Worm (Caenorhabditis elegans) whole organism, young adult: ENCODE measurements around the gene R08C7.4.

ENCODE experiments used
- B0261.1 ChIP-seq: sonication (generic microtip); optimal IDR thresholded peaks from 2 replicates; lab custom pipeline; 2016; ENCODE audit warnings: mild to moderate bottlenecking, missing genetic modification characterization, moderate library complexity, missing compliant biosample characterization
- C06A6.2 ChIP-seq: fragments of 200-800 bp; sonication (Bioruptor generic); conservative IDR thresholded peaks from 2 replicates; pipeline ENCODE4 v1.3.6; 2022; ENCODE audit warnings: missing genetic modification characterization, missing compliant biosample characterization
- F33H1.4 ChIP-seq: fragments of 200-800 bp; sonication (Bioruptor generic); IDR thresholded peaks from 2 replicates; pipeline ENCODE4 v1.3.6; 2022; ENCODE audit warnings: missing genetic modification reagents, missing genetic modification characterization, missing compliant biosample characterization
- F37B4.10 ChIP-seq: fragments of 200-800 bp; sonication (Bioruptor generic); IDR thresholded peaks from 2 replicates; pipeline ENCODE4 v1.3.6; 2022; ENCODE audit warnings: missing genetic modification characterization, missing compliant biosample characterization
- F57A8.1 ChIP-seq: fragments of 200-800 bp; sonication (Bioruptor generic); optimal IDR thresholded peaks from 2 replicates; lab custom pipeline; 2018; ENCODE audit warnings: mild to moderate bottlenecking, missing genetic modification characterization, moderate library complexity, missing compliant biosample characterization
- K12H6.12 ChIP-seq: fragments of 200-800 bp; sonication (Bioruptor generic); optimal IDR thresholded peaks from 2 replicates; lab custom pipeline; 2018; ENCODE audit warnings: mild to moderate bottlenecking, missing genetic modification characterization, missing compliant biosample characterization
- T07F8.4 ChIP-seq: sonication (generic microtip); optimal IDR thresholded peaks from 2 replicates; lab custom pipeline; 2016; ENCODE audit warnings: mild to moderate bottlenecking, missing genetic modification characterization, moderate library complexity, missing compliant biosample characterization
- Y56A3A.18 ChIP-seq: fragments of 200-800 bp; sonication (Bioruptor generic); IDR thresholded peaks from 2 replicates; pipeline ENCODE4 v1.3.6; 2022; ENCODE audit warnings: missing genetic modification reagents, missing genetic modification characterization, missing compliant biosample characterization
- Y95B8A.8 ChIP-seq: fragments of 200-800 bp; sonication (Bioruptor generic); IDR thresholded peaks from 2 replicates; pipeline ENCODE4 v1.3.6; 2022; ENCODE audit warnings: missing genetic modification reagents, missing genetic modification characterization, missing compliant biosample characterization
- aptf-3 ChIP-seq: fragments of 200-800 bp; sonication (Bioruptor generic); IDR thresholded peaks from 2 replicates; pipeline ENCODE4 v1.3.6; 2022; ENCODE audit warnings: missing genetic modification characterization, missing compliant biosample characterization
- athp-1 ChIP-seq: sonication (generic microtip); optimal IDR thresholded peaks from 2 replicates; lab custom pipeline; 2017; ENCODE audit warnings: mild to moderate bottlenecking, missing genetic modification characterization, missing compliant biosample characterization
- attf-3 ChIP-seq: fragments of 200-800 bp; sonication (Bioruptor generic); conservative IDR thresholded peaks from 2 replicates; pipeline ENCODE4 v1.3.6; 2022; ENCODE audit warnings: missing genetic modification reagents, missing genetic modification characterization, missing compliant biosample characterization
- ccch-3 ChIP-seq: fragments of 200-800 bp; sonication (Bioruptor generic); optimal IDR thresholded peaks from 2 replicates; lab custom pipeline; 2018; ENCODE audit warnings: mild to moderate bottlenecking, missing genetic modification characterization, missing compliant biosample characterization
- ceh-40 ChIP-seq: fragments of 200-800 bp; sonication (Bioruptor generic); IDR thresholded peaks from 2 replicates; pipeline ENCODE4 v1.3.6; 2022; ENCODE audit warnings: missing genetic modification characterization, missing compliant biosample characterization
- ceh-91 ChIP-seq: fragments of 200-800 bp; sonication (Bioruptor generic); IDR thresholded peaks from 2 replicates; pipeline ENCODE4 v1.3.6; 2022; ENCODE audit warnings: missing genetic modification reagents, missing genetic modification characterization, missing compliant biosample characterization
- chd-7 ChIP-seq: sonication (generic microtip); optimal IDR thresholded peaks from 2 replicates; lab custom pipeline; 2016; ENCODE audit warnings: mild to moderate bottlenecking, missing genetic modification characterization, moderate library complexity, missing compliant biosample characterization
- die-1 ChIP-seq: sonication (generic microtip); optimal IDR thresholded peaks from 2 replicates; lab custom pipeline; 2016; ENCODE audit warnings: missing genotype, mild to moderate bottlenecking, missing genetic modification characterization, missing compliant biosample characterization
- ets-4 ChIP-seq: fragments of 200-800 bp; sonication (Bioruptor generic); optimal IDR thresholded peaks from 2 replicates; lab custom pipeline; 2018; ENCODE audit warnings: mild to moderate bottlenecking, missing genetic modification characterization, missing compliant biosample characterization
- him-1 ChIP-seq: sonication (generic microtip); optimal IDR thresholded peaks from 2 replicates; lab custom pipeline; 2016; ENCODE audit warnings: missing genotype, missing genetic modification reagents, missing genetic modification characterization, missing compliant biosample characterization
- hlh-26 ChIP-seq: fragments of 200-800 bp; sonication (Bioruptor generic); conservative IDR thresholded peaks from 2 replicates; pipeline ENCODE4 v1.3.6; 2022; ENCODE audit warnings: missing genetic modification reagents, missing genetic modification characterization, missing compliant biosample characterization
- lag-1 ChIP-seq: fragments of 200-800 bp; sonication (Bioruptor generic); IDR thresholded peaks from 2 replicates; pipeline ENCODE4 v1.3.6; 2022; ENCODE audit warnings: missing genetic modification reagents, missing genetic modification characterization, missing compliant biosample characterization
- lsy-27 ChIP-seq: sonication (generic microtip); optimal IDR thresholded peaks from 2 replicates; lab custom pipeline; 2017; ENCODE audit warnings: missing genetic modification characterization, mild to moderate bottlenecking, missing compliant biosample characterization, antibody characterized with exemption, missing genotype, borderline replicate concordance; ENCODE audit not compliant: insufficient read depth
- madf-6 ChIP-seq: fragments of 200-800 bp; sonication (Bioruptor generic); IDR thresholded peaks from 2 replicates; pipeline ENCODE4 v1.3.6; 2022; ENCODE audit warnings: missing genetic modification reagents, missing genetic modification characterization, missing compliant biosample characterization
- madf-8 ChIP-seq: fragments of 200-800 bp; sonication (Bioruptor generic); conservative IDR thresholded peaks from 2 replicates; pipeline ENCODE4 v1.3.6; 2022; ENCODE audit warnings: missing genetic modification reagents, missing genetic modification characterization, missing compliant biosample characterization
- mxl-1 ChIP-seq: sonication (generic microtip); optimal IDR thresholded peaks from 2 replicates; lab custom pipeline; 2016; ENCODE audit warnings: missing genetic modification characterization, missing compliant biosample characterization
- nhr-179 ChIP-seq: sonication (generic microtip); optimal IDR thresholded peaks from 2 replicates; lab custom pipeline; 2016; ENCODE audit warnings: mild to moderate bottlenecking, missing genetic modification characterization, missing compliant biosample characterization
- nhr-27 ChIP-seq: fragments of 200-800 bp; sonication (Bioruptor generic); optimal IDR thresholded peaks from 2 replicates; lab custom pipeline; 2018; ENCODE audit warnings: mild to moderate bottlenecking, missing genetic modification characterization, moderate library complexity, missing compliant biosample characterization
- rcor-1 ChIP-seq: fragments of 200-800 bp; sonication (Bioruptor generic); IDR thresholded peaks from 2 replicates; pipeline ENCODE4 v1.3.6; 2022; ENCODE audit warnings: missing genetic modification reagents, missing genetic modification characterization, missing compliant biosample characterization
- repo-1 ChIP-seq: sonication (generic microtip); optimal IDR thresholded peaks from 2 replicates; lab custom pipeline; 2017; ENCODE audit warnings: mild to moderate bottlenecking, missing genetic modification characterization, missing compliant biosample characterization
- rpc-1 ChIP-seq, 2 experiments: fragments of 150-350 bp in 1 of 2; sonication (generic microtip) in 1 of 2; optimal IDR thresholded peaks; 2 replicates each; lab custom pipeline; 2014 to 2018; ENCODE audit warnings: missing biosample characterization in 1 of 2, missing genetic modification characterization in 1 of 2, missing genetic modification reagents in 1 of 2, missing genotype in 1 of 2
- sdz-38 ChIP-seq: sonication (generic microtip); optimal IDR thresholded peaks from 2 replicates; lab custom pipeline; 2016; ENCODE audit warnings: missing genotype, missing genetic modification characterization, missing compliant biosample characterization
- sea-2 ChIP-seq: fragments of 200-800 bp; sonication (Bioruptor generic); IDR thresholded peaks from 2 replicates; pipeline ENCODE4 v1.3.6; 2022; ENCODE audit warnings: missing genetic modification characterization, missing compliant biosample characterization
- snpc-1.3 ChIP-seq: sonication (generic microtip); optimal IDR thresholded peaks from 2 replicates; lab custom pipeline; 2017; ENCODE audit warnings: missing genetic modification characterization, mild to moderate bottlenecking, missing compliant biosample characterization, antibody characterized with exemption, moderate library complexity, missing genotype, missing genetic modification reagents; ENCODE audit not compliant: insufficient read depth
- snpc-3.4 ChIP-seq: sonication (generic microtip); optimal IDR thresholded peaks from 2 replicates; lab custom pipeline; 2017; ENCODE audit warnings: missing genetic modification characterization, mild to moderate bottlenecking, missing compliant biosample characterization, antibody characterized with exemption, moderate library complexity, missing genotype, missing genetic modification reagents
- snpc-4 ChIP-seq, 5 experiments: fragments of 150-350 bp in 1 of 5; sonication (generic microtip) in 4 of 5; optimal IDR thresholded peaks; 2 replicates each; lab custom pipeline; 2014 to 2018; ENCODE audit warnings: missing genetic modification characterization in 5 of 5, missing biosample characterization in 3 of 5, antibody characterized with exemption in 2 of 5, mild to moderate bottlenecking in 2 of 5, missing compliant biosample characterization in 2 of 5, missing genotype in 2 of 5, moderate library complexity in 2 of 5, missing genetic modification reagents in 1 of 5
- somi-1 ChIP-seq: fragments of 200-800 bp; sonication (Bioruptor generic); optimal IDR thresholded peaks from 2 replicates; lab custom pipeline; 2018; ENCODE audit warnings: mild to moderate bottlenecking, missing genetic modification characterization, missing compliant biosample characterization
- unc-130 ChIP-seq: sonication (generic microtip); optimal IDR thresholded peaks from 2 replicates; lab custom pipeline; 2016; ENCODE audit warnings: missing genetic modification reagents, missing genetic modification characterization, missing compliant biosample characterization
- xnd-1 ChIP-seq: sonication (generic microtip); optimal IDR thresholded peaks from 2 replicates; lab custom pipeline; 2016; ENCODE audit warnings: missing genotype, missing genetic modification reagents, missing genetic modification characterization, missing compliant biosample characterization
- zim-3 ChIP-seq: sonication (generic microtip); optimal IDR thresholded peaks from 2 replicates; lab custom pipeline; 2017; ENCODE audit warnings: mild to moderate bottlenecking, missing genetic modification characterization, moderate library complexity, missing compliant biosample characterization
- ztf-28 ChIP-seq: fragments of 200-800 bp; sonication (Bioruptor generic); IDR thresholded peaks from 2 replicates; pipeline ENCODE4 v1.3.6; 2022; ENCODE audit warnings: missing genetic modification reagents, missing genetic modification characterization, missing compliant biosample characterization
- ztf-3 ChIP-seq: fragments of 200-800 bp; sonication (Bioruptor generic); optimal IDR thresholded peaks from 2 replicates; lab custom pipeline; 2018; ENCODE audit warnings: mild to moderate bottlenecking, missing genetic modification characterization, missing compliant biosample characterization
- ztf-6 ChIP-seq: fragments of 200-800 bp; sonication (Bioruptor generic); IDR thresholded peaks from 2 replicates; pipeline ENCODE4 v1.3.6; 2022; ENCODE audit warnings: missing genetic modification reagents, missing genetic modification characterization, missing compliant biosample characterization

Gene R08C7.4

DNA sequence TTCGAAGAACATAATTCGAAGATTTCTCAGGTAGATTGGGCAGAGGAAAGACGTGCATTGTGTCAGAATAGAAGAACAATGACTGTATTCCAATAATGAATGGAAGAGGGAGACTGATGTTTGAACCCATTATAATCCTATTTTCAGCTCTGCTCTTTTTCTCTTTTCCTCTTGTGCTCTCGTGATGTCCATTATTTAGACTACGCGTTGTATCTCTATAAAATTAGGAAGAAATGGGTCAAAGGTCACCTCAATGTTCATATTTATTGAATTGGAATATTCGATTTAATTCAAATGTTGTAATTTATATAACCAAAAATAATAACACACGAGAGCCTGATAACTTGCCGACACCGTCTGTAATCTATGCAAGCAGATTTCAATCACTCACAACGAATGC, 4.4 kb downstream of the R08C7.4 start, which contains the start of gene fbxb-74:
TSS of gene fbxb-74 (minus strand) at position 101 of the 400 bp plus-strand sequence.
- no peak for TF ChIP-seq T07F8.4 (tag; lab: Kevin White, UChicago)
- no peak for TF ChIP-seq Y95B8A.8 (GFP tag; lab: Robert Waterston, UW)
- TF ChIP-seq K12H6.12 (tag; lab: Kevin White, UChicago), result no peak
- TF ChIP-seq ccch-3 (GFP tag; lab: Kevin White, UChicago), result no peak
- TF ChIP-seq ztf-6 (GFP tag; lab: Robert Waterston, UW), result no peak
- TF ChIP-seq, all 124 proteins: peak for 0

DNA sequence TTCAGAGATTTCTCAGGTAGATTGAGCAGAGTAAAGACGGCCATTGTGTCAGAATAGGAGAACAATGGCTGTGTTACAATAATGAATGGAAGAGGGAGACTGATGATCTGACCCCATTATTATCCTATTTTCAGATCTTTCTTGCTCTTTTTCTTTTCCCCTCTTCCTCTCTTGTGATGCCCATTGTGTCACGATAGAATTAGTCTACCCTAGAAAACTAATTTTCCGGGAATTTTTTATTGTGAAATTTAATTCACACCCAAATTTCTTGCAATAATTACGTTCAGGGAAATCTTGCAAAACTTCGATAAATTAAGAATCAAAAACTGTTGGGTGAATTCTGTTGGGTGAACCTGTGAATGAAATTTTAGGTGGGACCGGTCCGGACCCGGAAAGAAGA, 6.2 kb downstream of the R08C7.4 start, which contains the start of gene fbxb-75:
TSS of gene fbxb-75 (minus strand) at position 101 of the 400 bp plus-strand sequence.
- TF ChIP-seq nhr-27 (tag; lab: Kevin White, UChicago), result no peak
- TF ChIP-seq Y95B8A.8 (GFP tag; lab: Robert Waterston, UW), result no peak
- no peak for TF ChIP-seq rcor-1 (GFP tag; lab: Robert Waterston, UW)
- no peak for TF ChIP-seq ztf-28 (GFP tag; lab: Robert Waterston, UW)
- TF ChIP-seq F33H1.4 (GFP tag; lab: Robert Waterston, UW), result no peak
- no peak for TF ChIP-seq ets-4

DNA sequence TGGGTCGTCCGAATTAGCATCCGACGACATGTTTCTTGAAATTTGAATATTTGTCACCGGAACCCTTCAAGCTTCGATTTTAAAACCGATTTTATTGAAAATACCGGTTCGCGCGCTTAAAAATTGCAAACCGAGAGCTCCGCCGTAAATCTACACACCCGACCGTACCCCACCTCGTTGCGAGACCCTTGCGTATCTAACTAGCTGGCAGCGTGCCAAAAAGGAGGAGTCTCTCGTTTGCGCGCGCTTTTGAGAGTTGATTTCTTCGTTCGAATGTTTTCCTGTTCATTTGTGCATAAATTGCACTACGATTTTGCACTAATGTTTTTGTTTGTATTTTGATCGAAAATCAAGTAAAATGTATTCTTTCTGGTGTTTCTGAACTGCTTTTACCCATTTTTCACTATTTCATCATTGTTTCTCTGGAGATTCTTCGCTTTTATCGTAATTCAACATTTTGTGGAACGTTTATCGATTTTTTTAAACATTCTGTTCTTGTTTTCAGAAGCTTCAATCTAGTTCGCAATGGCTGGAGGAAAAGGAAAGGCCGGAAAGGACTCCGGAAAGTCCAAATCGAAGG, 11.0 kb downstream of the R08C7.4 start, which contains the start of the genes wapl-1 and htz-1:
TSS of gene wapl-1 (minus strand) at position 30 of the 580 bp plus-strand sequence.
TSS of gene htz-1 (plus strand) at position 506 of the 580 bp plus-strand sequence.
- TF ChIP-seq attf-3 (GFP tag; lab: Robert Waterston, UW), result peak; percentile 67
- TF ChIP-seq zim-3, result peak; percentile 56
- no peak for TF ChIP-seq B0261.1 (tag; lab: Kevin White, UChicago)
- TF ChIP-seq madf-8, result peak; percentile 84
- peak; percentile 80 for TF ChIP-seq repo-1 (tag; lab: Kevin White, UChicago)
- TF ChIP-seq unc-130, result peak; percentile 74
- TF ChIP-seq sea-2 (GFP tag; lab: Robert Waterston, UW), result no peak
- no peak for TF ChIP-seq ceh-40
- no peak for TF ChIP-seq F57A8.1
- peak; percentile 65 for TF ChIP-seq athp-1 (tag; lab: Kevin White, UChicago)
- TF ChIP-seq hlh-26, result no peak
- peak; percentile 54 for TF ChIP-seq somi-1 (GFP tag; lab: Kevin White, UChicago)
- peak; percentile 23 for TF ChIP-seq snpc-4 (GFP tag; optimal IDR thresholded peaks at IDR 0.05; lab: Kevin White, UChicago)
- peak; percentile 73 to 85 (median 83) for TF ChIP-seq snpc-4 (tag; optimal IDR thresholded peaks at IDR 0.05; lab: Kevin White, UChicago)
- peak; percentile 60; the same call in 1 of the 2 replicates for TF ChIP-seq Y56A3A.18
- TF ChIP-seq him-1 (tag; lab: Kevin White, UChicago), result no peak
- TF ChIP-seq F37B4.10 (GFP tag; lab: Robert Waterston, UW), result no peak
- peak; percentile 85 for TF ChIP-seq K12H6.12 (tag; lab: Kevin White, UChicago)
- TF ChIP-seq aptf-3 (GFP tag; lab: Robert Waterston, UW), result no peak
- peak; percentile 90 for TF ChIP-seq snpc-3.4 (tag; lab: Kevin White, UChicago)
- no peak for TF ChIP-seq rpc-1 (optimal IDR thresholded peaks at IDR 0.05; lab: Kevin White, UChicago)
- no peak for TF ChIP-seq rpc-1 (tag; optimal IDR thresholded peaks at IDR 0.05; lab: Kevin White, UChicago)
- no peak; the same call in 1 of the 2 replicates for TF ChIP-seq ztf-6 (GFP tag; lab: Robert Waterston, UW)
- no peak for TF ChIP-seq nhr-179 (tag; lab: Kevin White, UChicago)
- peak; percentile 93 for TF ChIP-seq ceh-91 (GFP tag; lab: Robert Waterston, UW)
- peak; percentile 62 for TF ChIP-seq chd-7 (tag; lab: Kevin White, UChicago)
- no peak for TF ChIP-seq die-1
- peak; percentile 96 for TF ChIP-seq madf-6
- no peak for TF ChIP-seq lag-1 (GFP tag; lab: Robert Waterston, UW)
- peak; percentile 63 for TF ChIP-seq lsy-27 (tag; lab: Kevin White, UChicago)
- TF ChIP-seq mxl-1 (tag; lab: Kevin White, UChicago), result no peak
- no peak for TF ChIP-seq ztf-3 (GFP tag; lab: Kevin White, UChicago)
- peak; percentile 79 for TF ChIP-seq snpc-1.3 (tag; lab: Kevin White, UChicago)
- TF ChIP-seq sdz-38 (tag; lab: Kevin White, UChicago), result no peak
- TF ChIP-seq ccch-3 (GFP tag; lab: Kevin White, UChicago), result no peak
- TF ChIP-seq C06A6.2 (GFP tag; lab: Robert Waterston, UW), result peak; percentile 85
- TF ChIP-seq xnd-1, result peak; percentile 73
